Worm (Caenorhabditis elegans) whole organism, late embryonic: ENCODE data around the gene Y62E10A.24.

Experiments used
- C08G9.2 ChIP-seq: sonication (generic microtip); optimal IDR thresholded peaks from 2 replicates; lab custom pipeline; 2016; ENCODE audit warnings: mild to moderate bottlenecking, missing genetic modification characterization, moderate library complexity, missing compliant biosample characterization
- F13H6.1 ChIP-seq: sonication (generic microtip); optimal IDR thresholded peaks from 2 replicates; lab custom pipeline; 2016; ENCODE audit warnings: missing genetic modification characterization, missing compliant biosample characterization
- K02D7.2 ChIP-seq: sonication (generic microtip); optimal IDR thresholded peaks from 2 replicates; lab custom pipeline; 2017; ENCODE audit warnings: mild to moderate bottlenecking, missing genetic modification characterization, missing compliant biosample characterization
- K09A11.1 ChIP-seq: sonication (generic microtip); optimal IDR thresholded peaks from 2 replicates; lab custom pipeline; 2017; ENCODE audit warnings: antibody characterized with exemption, mild to moderate bottlenecking, missing genetic modification characterization, missing compliant biosample characterization; ENCODE audit not compliant: insufficient read depth
- T23F11.4 ChIP-seq: fragments of 200-800 bp; sonication (Bioruptor generic); optimal IDR thresholded peaks from 2 replicates; lab custom pipeline; 2018; ENCODE audit warnings: mild to moderate bottlenecking, missing genetic modification characterization, missing compliant biosample characterization
- Y22D7AL.16 ChIP-seq: sonication (generic microtip); optimal IDR thresholded peaks from 2 replicates; lab custom pipeline; 2016; ENCODE audit warnings: missing genetic modification characterization, missing compliant biosample characterization
- ama-1 ChIP-seq: fragments of 150-350 bp; optimal IDR thresholded peaks from 2 replicates; lab custom pipeline; 2014
- ceh-14 ChIP-seq: sonication (generic microtip); optimal IDR thresholded peaks from 2 replicates; lab custom pipeline; 2016; ENCODE audit warnings: missing genotype, missing genetic modification characterization, missing compliant biosample characterization
- ceh-18 ChIP-seq: sonication (generic microtip); optimal IDR thresholded peaks from 2 replicates; lab custom pipeline; 2016; ENCODE audit warnings: missing genetic modification characterization, missing compliant biosample characterization
- ceh-19 ChIP-seq: fragments of 200-800 bp; sonication (Bioruptor generic); optimal IDR thresholded peaks from 2 replicates; lab custom pipeline; 2018; ENCODE audit warnings: mild to moderate bottlenecking, missing genetic modification characterization, missing compliant biosample characterization
- ceh-2 ChIP-seq: sonication (generic microtip); optimal IDR thresholded peaks from 2 replicates; lab custom pipeline; 2016; ENCODE audit warnings: missing genotype, missing genetic modification characterization, missing compliant biosample characterization
- ceh-24 ChIP-seq: sonication (generic microtip); optimal IDR thresholded peaks from 2 replicates; lab custom pipeline; 2016; ENCODE audit warnings: mild to moderate bottlenecking, missing genetic modification characterization, missing compliant biosample characterization
- ceh-30 ChIP-seq: fragments of 150-350 bp; optimal IDR thresholded peaks from 2 replicates; lab custom pipeline; 2014; ENCODE audit warnings: missing biosample characterization, missing genetic modification characterization
- ceh-31 ChIP-seq: sonication (generic microtip); optimal IDR thresholded peaks from 2 replicates; lab custom pipeline; 2016; ENCODE audit warnings: missing genetic modification characterization, missing compliant biosample characterization
- ceh-34 ChIP-seq: sonication (generic microtip); optimal IDR thresholded peaks from 2 replicates; lab custom pipeline; 2016; ENCODE audit warnings: mild to moderate bottlenecking, missing genetic modification characterization, missing compliant biosample characterization
- ceh-45 ChIP-seq: fragments of 200-800 bp; sonication (Bioruptor generic); IDR thresholded peaks from 2 replicates; pipeline ENCODE4 v1.3.6; 2022; ENCODE audit warnings: missing genetic modification reagents, missing genetic modification characterization, missing compliant biosample characterization
- ceh-48 ChIP-seq: sonication (generic microtip); optimal IDR thresholded peaks from 2 replicates; lab custom pipeline; 2016; ENCODE audit warnings: missing genetic modification characterization, inconsistent platforms, missing compliant biosample characterization
- ceh-6 ChIP-seq: fragments of 200-800 bp; sonication (Bioruptor generic); optimal IDR thresholded peaks from 2 replicates; lab custom pipeline; 2018; ENCODE audit warnings: mild to moderate bottlenecking, missing genetic modification characterization, missing compliant biosample characterization
- dmd-4 ChIP-seq: sonication (generic microtip); optimal IDR thresholded peaks from 2 replicates; lab custom pipeline; 2016; ENCODE audit warnings: borderline replicate concordance, missing genetic modification characterization, missing compliant biosample characterization
- dve-1 ChIP-seq: sonication (generic microtip); optimal IDR thresholded peaks from 2 replicates; lab custom pipeline; 2017; ENCODE audit warnings: antibody characterized with exemption, mild to moderate bottlenecking, missing genetic modification characterization, missing compliant biosample characterization
- elt-4 ChIP-seq: sonication (generic microtip); optimal IDR thresholded peaks from 2 replicates; lab custom pipeline; 2016; ENCODE audit warnings: missing genetic modification characterization, missing compliant biosample characterization
- ets-4 ChIP-seq: sonication (generic microtip); optimal IDR thresholded peaks from 2 replicates; lab custom pipeline; 2016; ENCODE audit warnings: missing genetic modification characterization, missing compliant biosample characterization
- eyg-1 ChIP-seq: sonication (generic microtip); optimal IDR thresholded peaks from 2 replicates; lab custom pipeline; 2016; ENCODE audit warnings: missing genotype, missing genetic modification characterization, missing compliant biosample characterization
- fax-1 ChIP-seq: sonication (generic microtip); optimal IDR thresholded peaks from 2 replicates; lab custom pipeline; 2016; ENCODE audit warnings: missing genotype, missing genetic modification characterization, missing compliant biosample characterization
- fkh-10 ChIP-seq: fragments of 150-350 bp; optimal IDR thresholded peaks from 2 replicates; lab custom pipeline; 2014; ENCODE audit warnings: missing biosample characterization, missing genetic modification reagents, missing genetic modification characterization
- gmeb-2 ChIP-seq: sonication (generic microtip); optimal IDR thresholded peaks from 2 replicates; lab custom pipeline; 2016; ENCODE audit warnings: missing genetic modification characterization, inconsistent platforms, missing compliant biosample characterization
- hlh-30 ChIP-seq: sonication (generic microtip); optimal IDR thresholded peaks from 2 replicates; lab custom pipeline; 2017; ENCODE audit warnings: antibody characterized with exemption, missing genetic modification characterization, missing compliant biosample characterization; ENCODE audit not compliant: insufficient read depth
- hlh-8 ChIP-seq: sonication (generic microtip); optimal IDR thresholded peaks from 2 replicates; lab custom pipeline; 2016; ENCODE audit warnings: missing genotype, missing genetic modification characterization, missing compliant biosample characterization
- lim-6 ChIP-seq: sonication (generic microtip); optimal IDR thresholded peaks from 2 replicates; lab custom pipeline; 2016; ENCODE audit warnings: missing genetic modification characterization, missing compliant biosample characterization
- lin-11 ChIP-seq: fragments of 200-800 bp; sonication (Bioruptor generic); optimal IDR thresholded peaks from 2 replicates; lab custom pipeline; 2018; ENCODE audit warnings: mild to moderate bottlenecking, missing genetic modification characterization, missing compliant biosample characterization
- odd-2 ChIP-seq: sonication (generic microtip); optimal IDR thresholded peaks from 2 replicates; lab custom pipeline; 2017; ENCODE audit warnings: antibody characterized with exemption, mild to moderate bottlenecking, missing genetic modification characterization, missing compliant biosample characterization
- pag-3 ChIP-seq: sonication (generic microtip); optimal IDR thresholded peaks from 2 replicates; lab custom pipeline; 2016; ENCODE audit warnings: missing compliant biosample characterization, missing genetic modification characterization, borderline replicate concordance
- pha-2 ChIP-seq: sonication (generic microtip); optimal IDR thresholded peaks from 2 replicates; lab custom pipeline; 2017; ENCODE audit warnings: mild to moderate bottlenecking, missing genetic modification characterization, missing compliant biosample characterization
- pha-4 ChIP-seq: fragments of 150-350 bp; optimal IDR thresholded peaks from 2 replicates; lab custom pipeline; 2018; ENCODE audit warnings: missing biosample characterization, missing genetic modification reagents, missing genetic modification characterization
- pqm-1 ChIP-seq: sonication (generic microtip); optimal IDR thresholded peaks from 2 replicates; lab custom pipeline; 2016; ENCODE audit warnings: missing genetic modification characterization, missing compliant biosample characterization
- pros-1 ChIP-seq: fragments of 150-350 bp; optimal IDR thresholded peaks from 2 replicates; lab custom pipeline; 2014; ENCODE audit warnings: missing biosample characterization, missing genetic modification reagents, missing genetic modification characterization
- ref-2 ChIP-seq: sonication (generic microtip); optimal IDR thresholded peaks from 2 replicates; lab custom pipeline; 2016; ENCODE audit warnings: missing genetic modification characterization, missing compliant biosample characterization
- sdc-2 ChIP-seq: sonication (generic microtip); optimal IDR thresholded peaks from 2 replicates; lab custom pipeline; 2016; ENCODE audit warnings: missing genotype, missing genetic modification characterization, missing compliant biosample characterization
- tbx-7 ChIP-seq: sonication (generic microtip); optimal IDR thresholded peaks from 2 replicates; lab custom pipeline; 2016; ENCODE audit warnings: missing genotype, missing genetic modification characterization, missing compliant biosample characterization
- ttx-3 ChIP-seq: sonication (generic microtip); optimal IDR thresholded peaks from 2 replicates; lab custom pipeline; 2016; ENCODE audit warnings: missing genetic modification reagents, missing genetic modification characterization, missing compliant biosample characterization
- unc-3 ChIP-seq, 2 experiments: fragments of 200-800 bp in 1 of 2; sonication (Bioruptor generic) in 1 of 2; sonication (generic microtip) in 1 of 2; conservative IDR thresholded peaks in 1 of 2; optimal IDR thresholded peaks in 1 of 2; 2 replicates each; pipeline versions ENCODE4 v1.3.6 to Lab custom; 2016 to 2022; ENCODE audit warnings: missing compliant biosample characterization in 2 of 2, missing genetic modification characterization in 2 of 2, missing genetic modification reagents in 1 of 2
- unc-42 ChIP-seq: sonication (generic microtip); optimal IDR thresholded peaks from 2 replicates; lab custom pipeline; 2016; ENCODE audit warnings: missing genotype, missing genetic modification characterization, missing compliant biosample characterization
- unc-55 ChIP-seq: sonication (generic microtip); optimal IDR thresholded peaks from 2 replicates; lab custom pipeline; 2017; ENCODE audit warnings: missing biosample characterization, missing genetic modification reagents, missing genetic modification characterization
- zip-5 ChIP-seq: sonication (generic microtip); optimal IDR thresholded peaks from 2 replicates; lab custom pipeline; 2016; ENCODE audit warnings: missing genetic modification characterization, missing compliant biosample characterization
- ztf-16 ChIP-seq: sonication (generic microtip); optimal IDR thresholded peaks from 2 replicates; lab custom pipeline; 2017; ENCODE audit warnings: missing genetic modification characterization, missing compliant biosample characterization

The Y62E10A.24 gene

ce11 chrIV:13381823-13382222 lies 11.3 kb downstream of the Y62E10A.24 start, which contains the start of gene emc-3:
Gene emc-3, minus strand, starts transcription at chrIV:13381923.
- no peak for TF ChIP-seq hlh-8 (tag; lab: Kevin White, UChicago)

ce11 chrIV:13383763-13384436 lies 13.4 kb downstream of the Y62E10A.24 start, which contains the start of gene rab-19:
Gene rab-19, minus strand, starts transcription at chrIV:13384386.
- TF ChIP-seq ceh-48 (tag; lab: Kevin White, UChicago) (peak; percentile 72), ceh-19 (no peak), ttx-3 (no peak), ref-2 (tag; lab: Kevin White, UChicago) (no peak), dmd-4 (tag; lab: Kevin White, UChicago) (no peak), ceh-31 (tag; lab: Kevin White, UChicago) (peak; percentile 28), ceh-34 (tag; lab: Kevin White, UChicago) (no peak), pros-1 (tag; lab: Kevin White, UChicago) (no peak), pqm-1 (tag; lab: Kevin White, UChicago) (no peak), unc-42 (tag; lab: Kevin White, UChicago) (peak; percentile 71), K02D7.2 (no peak), elt-4 (tag; lab: Kevin White, UChicago) (no peak), unc-3 (GFP tag; conservative IDR thresholded peaks at IDR 0.05; lab: Robert Waterston, UW) (no peak), unc-3 (tag; optimal IDR thresholded peaks at IDR 0.05; lab: Kevin White, UChicago) (no peak), T23F11.4 (GFP tag; lab: Kevin White, UChicago) (no peak), K09A11.1 (tag; lab: Kevin White, UChicago) (no peak), pha-4 (tag; lab: Kevin White, UChicago) (no peak), F13H6.1 (no peak), eyg-1 (tag; lab: Kevin White, UChicago) (no peak), lin-11 (no peak), ceh-30 (tag; lab: Kevin White, UChicago) (no peak), pag-3 (tag; lab: Kevin White, UChicago) (no peak), ceh-24 (no peak), ceh-18 (tag; lab: Kevin White, UChicago) (no peak), pha-2 (tag; lab: Kevin White, UChicago) (no peak), unc-55 (GFP tag; lab: Kevin White, UChicago) (no peak)

DNA sequence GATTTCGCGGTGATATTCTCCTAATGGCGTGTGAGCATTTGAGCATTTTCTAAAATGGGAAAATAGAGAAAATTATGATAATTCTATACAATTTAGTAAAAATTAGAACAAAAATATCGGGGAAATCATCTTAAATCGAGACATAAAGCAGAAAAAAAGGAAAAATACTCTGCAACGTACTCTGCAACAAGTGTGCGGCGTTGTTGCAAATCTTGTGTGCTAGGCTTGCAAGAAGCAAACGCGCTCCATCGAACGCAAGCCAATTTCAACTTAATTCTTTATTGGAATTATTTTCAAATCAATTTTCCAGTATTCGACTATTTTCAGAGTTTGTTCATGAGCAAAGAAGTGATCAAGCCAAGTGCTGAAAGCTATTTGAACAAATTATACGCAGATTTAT lies 15.5 kb downstream of the Y62E10A.24 start, which contains the start of the genes Y62E10A.20, Y62E10A.23 and mdt-9:
TSS of gene Y62E10A.20 (minus strand) at position 49 of the 400 bp plus-strand sequence.
TSS of gene Y62E10A.23 (plus strand) at position 282 of the 400 bp plus-strand sequence.
TSS of gene mdt-9 (plus strand) at position 338 of the 400 bp plus-strand sequence.
- TF ChIP-seq F13H6.1 (peak; percentile 28), unc-3 (GFP tag; conservative IDR thresholded peaks at IDR 0.05; lab: Robert Waterston, UW) (peak; percentile 70; the same call in 1 of the 2 replicates), unc-3 (tag; optimal IDR thresholded peaks at IDR 0.05; lab: Kevin White, UChicago) (peak; percentile 68), ceh-24 (peak; percentile 14), ceh-48 (tag; lab: Kevin White, UChicago) (peak; percentile 65), odd-2 (tag; lab: Kevin White, UChicago) (peak; percentile 25), hlh-30 (tag; lab: Kevin White, UChicago) (peak; percentile 2), dve-1 (peak; percentile 64), zip-5 (peak; percentile 33), ceh-14 (tag; lab: Kevin White, UChicago) (peak; percentile 88), ttx-3 (peak; percentile 63), ets-4 (no peak), ceh-6 (GFP tag; lab: Kevin White, UChicago) (peak; percentile 58), ztf-16 (tag; lab: Kevin White, UChicago) (peak; percentile 61), ceh-45 (GFP tag; lab: Robert Waterston, UW) (0 out of 2 replicates have a peak, but pooled peaks have one; percentile 52), ama-1 (lab: Kevin White, UChicago) (no peak), sdc-2 (tag; lab: Kevin White, UChicago) (no peak), K02D7.2 (peak; percentile 52), Y22D7AL.16 (tag; lab: Kevin White, UChicago) (no peak), K09A11.1 (tag; lab: Kevin White, UChicago) (peak; percentile 77), ceh-18 (tag; lab: Kevin White, UChicago) (peak; percentile 46), tbx-7 (peak; percentile 10), lim-6 (no peak), dmd-4 (tag; lab: Kevin White, UChicago) (no peak), lin-11 (peak; percentile 33), gmeb-2 (tag; lab: Kevin White, UChicago) (peak; percentile 49), C08G9.2 (peak; percentile 55), ceh-31 (tag; lab: Kevin White, UChicago) (peak; percentile 87), fax-1 (tag; lab: Kevin White, UChicago) (peak; percentile 91), fkh-10 (GFP tag; lab: Kevin White, UChicago) (no peak), ceh-2 (tag; lab: Kevin White, UChicago) (peak; percentile 39), ceh-34 (tag; lab: Kevin White, UChicago) (peak; percentile 67), unc-55 (GFP tag; lab: Kevin White, UChicago) (peak; percentile 4)
